Worm (Caenorhabditis elegans) whole organism, L3 larva: ENCODE data around the gene oac-20.
A peak's percentile ranks its signal among the peaks of the same experiment; 100 is the strongest.

Source experiments
- ama-1 ChIP-seq: fragments of 150-350 bp; optimal IDR thresholded peaks from 2 replicates; lab custom pipeline; 2018
- ceh-9 ChIP-seq: sonication (generic microtip); optimal IDR thresholded peaks from 2 replicates; lab custom pipeline; 2018; ENCODE audit warnings: missing biosample characterization, missing genetic modification characterization
- elt-1 ChIP-seq: fragments of 150-350 bp; optimal IDR thresholded peaks from 2 replicates; lab custom pipeline; 2014; ENCODE audit warnings: missing biosample characterization, missing genetic modification characterization
- elt-2 ChIP-seq: sonication (generic microtip); optimal IDR thresholded peaks from 2 replicates; lab custom pipeline; 2016; ENCODE audit warnings: missing genetic modification reagents, mild to moderate bottlenecking, missing genetic modification characterization, missing compliant biosample characterization
- eor-1 ChIP-seq, 2 experiments: fragments of 150-350 bp; optimal IDR thresholded peaks; 2 replicates each; lab custom pipeline; 2014 to 2018; ENCODE audit warnings: missing biosample characterization in 2 of 2, missing genetic modification characterization in 2 of 2
- lin-39 ChIP-seq: fragments of 150-350 bp; optimal IDR thresholded peaks from 2 replicates; lab custom pipeline; 2018; ENCODE audit warnings: missing biosample characterization, missing genetic modification reagents, missing genetic modification characterization
- nhr-12 ChIP-seq: fragments of 150-350 bp; optimal IDR thresholded peaks from 2 replicates; lab custom pipeline; 2014; ENCODE audit warnings: missing biosample characterization, missing genetic modification characterization
- pha-4 ChIP-seq: fragments of 150-350 bp; optimal IDR thresholded peaks from 2 replicates; lab custom pipeline; 2014; ENCODE audit warnings: missing biosample characterization, missing genetic modification reagents, missing genetic modification characterization
- sea-2 ChIP-seq: fragments of 150-350 bp; sonication (generic microtip); optimal IDR thresholded peaks from 4 replicates; lab custom pipeline; 2014; ENCODE audit warnings: missing biosample characterization, missing genetic modification reagents, missing genetic modification characterization
- tbx-2 ChIP-seq: sonication (generic microtip); optimal IDR thresholded peaks from 2 replicates; lab custom pipeline; 2016; ENCODE audit warnings: mild to moderate bottlenecking, missing genetic modification characterization, missing compliant biosample characterization
- ztf-11 ChIP-seq: fragments of 150-350 bp; optimal IDR thresholded peaks from 2 replicates; lab custom pipeline; 2014; ENCODE audit warnings: missing biosample characterization, missing genetic modification characterization

ce11 chrV:16022600-16022999, 44.1 kb downstream of the oac-20 start:
- TF ChIP-seq pha-4 (tag; lab: Kevin White, UChicago) (no peak), tbx-2 (tag; lab: Kevin White, UChicago) (no peak), elt-1 (tag; lab: Kevin White, UChicago) (no peak), ztf-11 (tag; lab: Kevin White, UChicago) (no peak), nhr-12 (no peak), eor-1 (tag; optimal IDR thresholded peaks at IDR 0.05; lab: Kevin White, UChicago) (no peak), elt-2 (no peak), ceh-9 (tag; lab: Kevin White, UChicago) (no peak), sea-2 (GFP tag; lab: Kevin White, UChicago) (no peak), lin-39 (tag; lab: Kevin White, UChicago) (peak; percentile 0), ama-1 (lab: Kevin White, UChicago) (no peak)
